Worm (Caenorhabditis elegans) whole organism, early embryonic: ENCODE data around the gene eral-1.

Source experiments
- aly-1 ChIP-seq: sonication (generic microtip); optimal IDR thresholded peaks from 2 replicates; lab custom pipeline; 2016; ENCODE audit warnings: missing genetic modification characterization, missing compliant biosample characterization
- ama-1 ChIP-seq: fragments of 150-350 bp; optimal IDR thresholded peaks from 2 replicates; lab custom pipeline; 2014
- hmbx-1 ChIP-seq: sonication (generic microtip); optimal IDR thresholded peaks from 2 replicates; lab custom pipeline; 2016; ENCODE audit warnings: mild to moderate bottlenecking, missing genetic modification characterization, missing compliant biosample characterization
- scrt-1 ChIP-seq: fragments of 200-800 bp; sonication (Bioruptor generic); IDR thresholded peaks from 2 replicates; pipeline ENCODE4 v1.3.6; 2022; ENCODE audit warnings: missing genetic modification characterization, missing compliant biosample characterization
- tbx-11 ChIP-seq: fragments of 200-800 bp; sonication (Bioruptor generic); IDR thresholded peaks from 2 replicates; pipeline ENCODE4 v1.3.6; 2022; ENCODE audit warnings: missing genetic modification characterization, missing compliant biosample characterization
- tra-4 ChIP-seq: sonication (generic microtip); optimal IDR thresholded peaks from 2 replicates; lab custom pipeline; 2017; ENCODE audit warnings: missing genetic modification characterization, missing compliant biosample characterization

DNA sequence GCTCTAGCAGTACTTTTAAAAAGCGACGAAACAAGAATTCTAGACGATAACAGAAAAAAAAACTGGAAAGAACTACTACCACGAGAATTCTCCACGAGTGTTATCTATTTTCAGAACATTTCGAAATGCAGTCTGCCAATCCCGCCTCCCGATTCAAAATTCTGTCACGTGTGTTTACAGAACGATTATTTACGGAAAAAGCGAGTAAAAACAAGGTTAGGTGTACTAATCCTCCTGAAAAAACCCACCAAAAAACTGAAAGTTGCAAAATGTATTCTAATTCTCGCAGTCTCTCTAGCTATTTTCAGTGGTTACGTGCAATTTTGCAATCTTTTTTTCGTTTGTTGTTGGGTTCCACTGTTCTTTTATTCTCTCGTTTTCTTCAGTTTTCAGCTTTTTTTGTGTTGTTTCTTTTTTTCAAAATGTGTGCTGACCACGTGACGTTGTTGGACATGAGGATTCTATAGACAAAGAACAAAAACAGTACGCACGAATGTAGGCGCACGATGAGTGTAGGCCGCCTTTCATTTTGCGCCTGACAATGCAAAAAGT, 17.0 kb upstream of the eral-1 start:
- TF ChIP-seq ama-1 (lab: Kevin White, UChicago): no peak
- TF ChIP-seq hmbx-1 (tag; lab: Kevin White, UChicago): no peak
- no peak for TF ChIP-seq aly-1
- TF ChIP-seq scrt-1 (GFP tag; lab: Robert Waterston, UW): no peak
- no peak for TF ChIP-seq tra-4 (tag; lab: Kevin White, UChicago)
- no peak for TF ChIP-seq tbx-11 (GFP tag; lab: Robert Waterston, UW)
